Worm (Caenorhabditis elegans): ENCODE data around the gene nlf-1.

DNA sequence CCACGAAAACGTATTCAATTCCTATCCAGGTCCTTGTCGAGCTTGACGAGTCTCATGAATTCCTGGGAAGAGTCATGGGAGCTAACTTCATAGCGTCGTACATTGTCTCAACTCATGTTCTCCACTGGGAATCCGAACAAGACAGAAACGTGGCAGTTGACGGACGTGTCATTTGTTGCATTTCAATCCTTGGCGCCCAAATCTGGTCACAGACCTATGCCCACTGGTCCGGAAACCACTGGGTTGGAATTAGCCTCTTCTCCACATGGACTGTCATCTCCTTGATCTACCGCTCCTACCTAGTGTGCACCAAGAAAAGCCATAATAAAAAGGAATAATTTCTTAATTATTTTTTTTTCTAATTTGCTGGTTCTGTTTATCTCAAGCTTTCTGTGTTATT lies 34.8 kb downstream of the nlf-1 start:
- no peak for TF ChIP-seq lsy-2 (tag; optimal IDR thresholded peaks at IDR 0.05)
- no peak for TF ChIP-seq hlh-30 (tag; optimal IDR thresholded peaks at IDR 0.05; ENCODE audit: insufficient read depth)
- no peak for TF ChIP-seq sdz-12 (GFP tag; optimal IDR thresholded peaks at IDR 0.05)
- TF ChIP-seq lin-13 (GFP tag; optimal IDR thresholded peaks at IDR 0.05): no peak
- TF ChIP-seq spr-1 (tag; optimal IDR thresholded peaks at IDR 0.05): no peak
- TF ChIP-seq dmd-9 (GFP tag; IDR thresholded peaks at IDR 0.05): no peak
- TF ChIP-seq gei-8 (GFP tag; optimal IDR thresholded peaks at IDR 0.05): no peak
- TF ChIP-seq egl-27 (tag; optimal IDR thresholded peaks at IDR 0.05): no peak
- no peak for TF ChIP-seq ama-1 (optimal IDR thresholded peaks at IDR 0.05)
- no peak for TF ChIP-seq ztf-11 (tag; optimal IDR thresholded peaks at IDR 0.05)
- no peak for TF ChIP-seq lin-15B (tag; optimal IDR thresholded peaks at IDR 0.05)
- no peak for TF ChIP-seq spr-3 (GFP tag; optimal IDR thresholded peaks at IDR 0.05)
- TF ChIP-seq mes-2 (tag; optimal IDR thresholded peaks at IDR 0.05; ENCODE audit: poor library complexity, severe bottlenecking): no peak
